Fruit fly (Drosophila melanogaster) whole organism, wandering third instar larva: ENCODE data around the gene CG33932.

ENCODE experiments used
- Abd-B ChIP-seq: fragments of >200 bp; optimal IDR thresholded peaks from 2 replicates; lab custom pipeline; 2017; ENCODE audit warnings: missing biosample characterization, missing genetic modification characterization
- CrebA ChIP-seq: fragments of 200-800 bp; sonication (Bioruptor generic); optimal IDR thresholded peaks from 2 replicates; lab custom pipeline; 2016; ENCODE audit warnings: missing biosample characterization, mild to moderate bottlenecking, missing genetic modification characterization, borderline replicate concordance
- Dfd ChIP-seq: fragments of >200 bp; optimal IDR thresholded peaks from 2 replicates; lab custom pipeline; 2017; ENCODE audit warnings: missing biosample characterization, missing genetic modification characterization
- Dif ChIP-seq: fragments of 200-275, 200-300 bp; sonication (Bioruptor generic); optimal IDR thresholded peaks from 2 replicates; lab custom pipeline; 2018; ENCODE audit warnings: missing biosample characterization, missing genetic modification characterization; ENCODE audit not compliant: partially characterized antibody
- jim ChIP-seq: fragments of 175-275, 200-325 bp; sonication (Bioruptor generic); optimal IDR thresholded peaks from 2 replicates; lab custom pipeline; 2016; ENCODE audit warnings: missing biosample characterization, mild to moderate bottlenecking, missing genetic modification characterization
- lola ChIP-seq: fragments of >200 bp; optimal IDR thresholded peaks from 2 replicates; lab custom pipeline; 2017; ENCODE audit warnings: missing biosample characterization, missing genetic modification characterization
- pan ChIP-seq: fragments of >200 bp; optimal IDR thresholded peaks from 2 replicates; lab custom pipeline; 2017
- psq ChIP-seq: fragments of 200-800 bp; sonication (Bioruptor generic); optimal IDR thresholded peaks from 3 replicates; lab custom pipeline; 2017; ENCODE audit warnings: missing biosample characterization, mild to moderate bottlenecking, missing genetic modification characterization, moderate library complexity
- rgr ChIP-seq: fragments of 200-800 bp; sonication (Bioruptor generic); optimal IDR thresholded peaks from 3 replicates; lab custom pipeline; 2016; ENCODE audit warnings: missing biosample characterization, mild to moderate bottlenecking, missing genetic modification characterization
- sage ChIP-seq: fragments of 200-800 bp; sonication (Bioruptor generic); optimal IDR thresholded peaks from 2 replicates; lab custom pipeline; 2016; ENCODE audit warnings: missing biosample characterization, mild to moderate bottlenecking, missing genetic modification characterization

- TF ChIP-seq psq (GFP tag; lab: Kevin White, UChicago) (no peak), jim (GFP tag; lab: Kevin White, UChicago) (no peak), Dif (GFP tag; lab: Kevin White, UChicago) (no peak), rgr (GFP tag; lab: Kevin White, UChicago) (no peak), sage (GFP tag; lab: Kevin White, UChicago) (no peak), lola (GFP tag; lab: Kevin White, UChicago) (no peak), CrebA (GFP tag; lab: Kevin White, UChicago) (no peak), Dfd (GFP tag; lab: Kevin White, UChicago) (no peak), Abd-B (no peak), pan (lab: Kevin White, UChicago) (no peak)
These were observed 9.0 kb upstream of the CG33932 start, which contains the start of gene CG14234 for dm6 chrX:19735270-19735669.
